Fruit fly (Drosophila melanogaster) Kc167 (cell line): ENCODE data around the gene CG32573.

Experiments
- Myc ChIP-seq: fragments of >200 bp; optimal IDR thresholded peaks from 2 replicates; lab custom pipeline; 2017; ENCODE audit warnings: missing external identifiers
- Sin3A ChIP-seq: fragments of >200 bp; optimal IDR thresholded peaks from 2 replicates; lab custom pipeline; 2018; ENCODE audit warnings: missing external identifiers
- h ChIP-seq: fragments of >200 bp; optimal IDR thresholded peaks from 3 replicates; lab custom pipeline; 2018; ENCODE audit warnings: missing external identifiers
- insv ChIP-seq: fragments of >200 bp; optimal IDR thresholded peaks from 3 replicates; lab custom pipeline; 2018; ENCODE audit warnings: missing external identifiers
- psq ChIP-seq: fragments of >200 bp; optimal IDR thresholded peaks from 2 replicates; lab custom pipeline; 2017; ENCODE audit warnings: missing external identifiers
- ttk ChIP-seq: sonication (Bioruptor generic); optimal IDR thresholded peaks from 2 replicates; lab custom pipeline; 2017; ENCODE audit warnings: missing external identifiers

CG32573 gene

DNA sequence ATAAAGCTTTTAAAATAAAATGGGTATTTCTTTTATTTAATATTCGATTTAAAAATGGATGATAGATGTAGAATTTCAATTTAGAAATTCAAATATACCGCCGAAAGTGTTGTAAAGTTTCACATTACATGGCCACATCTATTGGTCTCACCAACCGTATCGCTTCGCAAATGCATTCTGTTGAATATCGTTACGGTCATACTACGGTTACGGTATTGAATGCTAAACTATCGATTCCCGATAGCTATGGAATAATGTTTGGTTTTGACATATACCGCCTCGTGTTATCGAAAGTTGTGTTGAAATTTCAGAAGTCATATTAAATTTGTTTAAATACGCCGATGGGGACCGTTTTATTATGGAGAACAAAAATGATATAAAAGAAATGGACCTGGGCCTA, at the start of gene CG32573, which contains the start of gene CG42512:
Gene CG32573, plus strand, starts transcription at position 279 of the 400 bp plus-strand sequence.
Gene CG42512, plus strand, starts transcription at position 279 of the 400 bp plus-strand sequence.
- no peak for TF ChIP-seq ttk (lab: Kevin White, UChicago)
- no peak for TF ChIP-seq Myc (lab: Kevin White, UChicago)
- no peak for TF ChIP-seq psq
- no peak for TF ChIP-seq insv
- TF ChIP-seq Sin3A (lab: Kevin White, UChicago) = no peak
- no peak for TF ChIP-seq h (lab: Kevin White, UChicago)

DNA sequence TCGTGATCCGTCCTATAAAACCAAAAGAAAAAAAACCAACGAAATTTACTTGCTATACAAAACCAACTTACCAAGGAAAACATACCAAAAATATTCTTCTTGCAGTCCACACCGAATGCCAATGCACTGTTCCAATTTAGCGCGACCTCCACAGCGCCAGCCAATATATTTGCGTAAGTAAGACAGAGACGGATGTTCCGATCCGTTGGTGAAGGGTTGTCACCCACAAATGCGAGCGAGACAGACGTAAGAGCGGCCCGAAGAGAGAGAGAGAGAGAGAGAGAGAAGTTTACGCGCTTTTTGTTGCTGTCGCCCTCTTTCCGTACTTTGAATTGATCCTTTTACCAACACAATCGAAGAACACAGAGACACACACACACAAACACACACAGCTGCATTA, 43.3 kb upstream of the CG32573 start:
- no peak for TF ChIP-seq insv
- TF ChIP-seq ttk (lab: Kevin White, UChicago) = no peak
- no peak for TF ChIP-seq psq
- no peak for TF ChIP-seq Sin3A (lab: Kevin White, UChicago)
- TF ChIP-seq Myc (lab: Kevin White, UChicago) = no peak
- no peak for TF ChIP-seq h (lab: Kevin White, UChicago)

DNA sequence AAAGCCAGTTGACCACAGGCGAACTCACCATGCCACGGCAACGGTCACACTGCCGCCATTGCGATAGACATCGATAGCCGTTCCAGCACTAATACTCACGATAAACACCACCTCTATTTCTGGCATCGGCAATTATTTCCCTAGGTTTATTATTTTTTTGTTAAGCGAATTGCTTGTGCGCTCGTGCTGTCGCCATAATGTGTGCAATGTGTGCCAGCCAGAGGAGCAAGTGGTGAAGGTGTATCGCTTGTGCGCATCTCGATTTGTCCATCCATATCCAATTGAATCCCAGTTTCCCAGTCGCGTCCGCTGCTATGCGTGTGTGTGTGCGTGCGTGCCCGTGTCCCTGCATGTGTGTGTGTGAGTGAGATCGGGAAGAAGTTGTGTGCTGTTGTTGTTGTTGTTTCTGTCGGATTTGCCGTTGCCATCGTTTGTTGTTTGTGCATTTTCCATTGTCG, 40.5 kb upstream of the CG32573 start, which contains the start of gene mbt:
Gene mbt, plus strand, starts transcription at position 85 of the 458 bp plus-strand sequence.
- no peak for TF ChIP-seq ttk (lab: Kevin White, UChicago)
- no peak for TF ChIP-seq Myc (lab: Kevin White, UChicago)
- no peak for TF ChIP-seq insv
- no peak for TF ChIP-seq h (lab: Kevin White, UChicago)
- TF ChIP-seq Sin3A (lab: Kevin White, UChicago) = no peak
- no peak for TF ChIP-seq psq

DNA sequence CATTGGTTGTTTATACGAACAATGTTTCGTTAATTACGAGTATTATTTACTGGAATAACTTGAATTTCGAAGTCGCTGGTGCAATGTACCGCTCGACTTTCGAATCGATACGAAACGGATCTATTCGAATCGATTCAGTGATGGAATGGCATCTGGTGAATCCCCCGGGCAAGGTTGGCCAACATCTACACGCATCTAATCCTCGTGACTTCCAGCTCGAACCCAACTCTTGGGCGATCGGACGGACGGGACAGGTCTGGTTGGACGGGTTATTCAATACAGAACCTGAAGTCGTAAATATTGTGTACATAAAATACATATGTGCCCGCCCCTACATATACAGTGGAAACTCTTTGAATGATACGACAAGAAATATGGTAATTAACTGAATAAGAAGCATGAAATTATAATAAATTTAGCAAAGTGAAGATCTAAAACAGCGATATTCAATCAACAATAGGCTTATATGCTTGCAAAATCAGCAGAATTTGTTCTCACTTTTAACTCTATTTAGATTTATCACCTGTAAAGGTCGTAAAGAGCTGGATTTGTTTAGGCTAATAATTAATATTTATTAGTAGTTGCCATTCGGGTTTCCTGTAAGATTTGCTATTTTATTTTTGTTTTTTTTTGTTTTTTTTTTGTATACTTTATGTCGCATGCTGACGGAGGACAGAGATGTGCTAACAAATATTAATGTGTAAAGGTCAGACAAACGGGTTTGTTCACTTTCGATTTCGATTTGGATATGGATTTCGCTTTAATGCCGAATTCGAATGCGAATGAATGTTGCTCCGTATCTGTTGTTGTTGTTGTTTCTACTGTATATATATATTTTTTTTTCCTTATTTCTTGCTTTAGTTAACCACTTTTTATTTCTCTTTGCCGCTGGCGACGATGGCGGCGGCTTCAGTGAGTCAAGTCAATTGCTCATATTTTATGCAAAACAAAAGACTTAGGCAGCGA, 34.1 kb upstream of the CG32573 start:
- TF ChIP-seq psq (no peak), ttk (lab: Kevin White, UChicago) (no peak), Sin3A (lab: Kevin White, UChicago) (no peak)

DNA sequence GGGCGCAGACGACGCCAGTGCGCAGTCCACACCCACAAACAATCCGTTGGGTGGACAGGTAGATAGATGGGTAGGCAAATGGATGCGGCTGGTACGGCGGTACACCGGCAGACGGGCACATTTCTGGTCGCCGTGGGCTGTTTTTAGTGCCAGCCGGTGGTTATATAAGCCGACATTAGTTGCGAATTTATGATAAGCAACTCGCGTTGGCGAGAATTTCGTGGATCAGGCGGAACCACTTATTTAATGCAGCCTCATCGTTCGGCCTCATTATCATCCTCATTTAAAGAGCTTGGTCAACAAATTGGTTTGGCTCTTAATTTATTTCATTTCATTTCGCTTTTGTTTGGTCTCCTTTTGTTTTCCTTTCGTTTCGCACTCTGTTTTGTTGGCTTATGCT, 32.5 kb upstream of the CG32573 start:
- TF ChIP-seq Sin3A (lab: Kevin White, UChicago) (no peak), ttk (lab: Kevin White, UChicago) (no peak), Myc (lab: Kevin White, UChicago) (no peak), h (lab: Kevin White, UChicago) (no peak), psq (no peak), insv (no peak)

DNA sequence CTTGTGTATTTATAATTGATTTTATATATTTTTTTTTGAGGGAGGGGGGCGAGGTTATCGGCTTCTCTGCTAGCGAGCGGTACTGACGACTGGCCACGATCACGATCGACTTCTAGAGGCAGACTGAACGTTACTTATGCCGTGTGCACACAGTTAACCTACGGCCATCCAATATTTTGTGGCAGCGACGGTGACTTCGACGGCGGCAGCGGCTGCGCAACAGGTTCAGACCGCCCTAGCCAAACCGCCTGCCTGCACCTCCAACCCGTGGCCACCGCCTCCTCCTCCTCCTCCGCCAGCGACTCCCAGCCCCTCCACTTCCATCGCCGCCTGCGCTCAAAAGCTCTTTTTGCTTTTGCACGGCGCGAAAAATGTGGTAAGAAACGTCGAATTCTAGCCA, 29.7 kb upstream of the CG32573 start, which contains the start of gene CG9782:
Gene CG9782, minus strand, starts transcription at position 128 of the 400 bp plus-strand sequence.
- TF ChIP-seq h (lab: Kevin White, UChicago) = no peak
- no peak for TF ChIP-seq insv
- TF ChIP-seq Myc (lab: Kevin White, UChicago) = no peak
- no peak for TF ChIP-seq psq
- no peak for TF ChIP-seq ttk (lab: Kevin White, UChicago)
- TF ChIP-seq Sin3A (lab: Kevin White, UChicago) = no peak

DNA sequence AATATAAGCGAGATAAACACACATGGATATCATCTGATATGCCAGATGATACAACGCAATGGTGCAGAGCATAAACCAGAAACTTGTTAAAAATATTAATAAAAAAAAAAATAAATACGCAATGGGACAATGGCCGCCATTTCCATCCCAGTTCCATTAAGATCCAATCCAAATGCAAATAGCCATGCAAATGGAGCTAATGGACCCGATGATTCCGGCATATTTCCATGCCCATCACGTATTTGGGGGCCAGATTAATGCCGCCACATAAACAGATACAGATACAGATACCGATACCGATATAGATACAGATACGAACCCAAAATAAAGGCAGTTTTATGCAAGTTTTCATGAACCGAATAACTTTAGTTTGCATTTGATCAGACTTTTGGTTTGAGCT, 27.7 kb upstream of the CG32573 start:
- TF ChIP-seq Myc (lab: Kevin White, UChicago) (no peak), psq (no peak), ttk (lab: Kevin White, UChicago) (no peak), h (lab: Kevin White, UChicago) (no peak), Sin3A (lab: Kevin White, UChicago) (no peak), insv (no peak)

DNA sequence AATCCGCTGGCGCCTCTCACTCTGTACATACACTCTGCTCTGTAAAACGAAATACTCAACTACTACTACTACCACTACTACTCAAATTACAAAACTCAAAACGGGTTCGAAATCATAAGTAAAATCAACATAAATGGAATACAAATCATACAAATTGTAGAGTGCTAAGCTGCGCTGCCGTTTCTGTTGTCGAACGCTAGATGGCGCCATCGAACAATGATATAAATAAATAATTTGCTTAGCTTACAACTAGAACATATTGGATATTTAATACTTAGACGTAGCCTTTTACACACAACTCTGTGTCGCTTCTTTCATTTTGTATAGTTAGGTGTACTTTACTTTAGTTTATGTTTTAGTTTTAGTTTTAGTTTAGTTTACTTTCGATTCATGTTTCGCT, 26.7 kb upstream of the CG32573 start:
- TF ChIP-seq insv = no peak
- TF ChIP-seq Sin3A (lab: Kevin White, UChicago) = no peak
- no peak for TF ChIP-seq h (lab: Kevin White, UChicago)
- no peak for TF ChIP-seq Myc (lab: Kevin White, UChicago)

DNA sequence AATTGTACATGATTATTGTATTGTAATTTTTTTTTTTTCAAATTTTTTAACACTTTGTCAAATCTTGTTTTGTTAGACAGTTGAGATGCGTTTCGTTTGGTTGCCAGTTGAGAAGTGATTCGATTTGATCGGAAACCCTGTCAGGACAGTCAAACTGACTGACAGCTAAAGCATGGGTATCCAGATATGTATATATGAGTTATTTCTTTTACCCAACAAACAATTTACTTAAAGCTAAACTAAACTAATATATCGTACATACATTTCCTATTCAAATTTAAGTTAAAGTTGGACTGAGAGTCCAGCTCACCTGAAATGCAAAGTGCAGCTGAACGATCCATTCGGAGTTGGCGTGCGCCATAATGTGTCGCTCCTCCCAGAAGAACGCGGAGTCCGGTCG, 19.0 kb upstream of the CG32573 start, which contains the start of gene CG9777:
Gene CG9777, minus strand, starts transcription at position 101 of the 400 bp plus-strand sequence.
- TF ChIP-seq h (lab: Kevin White, UChicago) (no peak), insv (no peak), Myc (lab: Kevin White, UChicago) (no peak), psq (no peak), Sin3A (lab: Kevin White, UChicago) (no peak), ttk (lab: Kevin White, UChicago) (no peak)

DNA sequence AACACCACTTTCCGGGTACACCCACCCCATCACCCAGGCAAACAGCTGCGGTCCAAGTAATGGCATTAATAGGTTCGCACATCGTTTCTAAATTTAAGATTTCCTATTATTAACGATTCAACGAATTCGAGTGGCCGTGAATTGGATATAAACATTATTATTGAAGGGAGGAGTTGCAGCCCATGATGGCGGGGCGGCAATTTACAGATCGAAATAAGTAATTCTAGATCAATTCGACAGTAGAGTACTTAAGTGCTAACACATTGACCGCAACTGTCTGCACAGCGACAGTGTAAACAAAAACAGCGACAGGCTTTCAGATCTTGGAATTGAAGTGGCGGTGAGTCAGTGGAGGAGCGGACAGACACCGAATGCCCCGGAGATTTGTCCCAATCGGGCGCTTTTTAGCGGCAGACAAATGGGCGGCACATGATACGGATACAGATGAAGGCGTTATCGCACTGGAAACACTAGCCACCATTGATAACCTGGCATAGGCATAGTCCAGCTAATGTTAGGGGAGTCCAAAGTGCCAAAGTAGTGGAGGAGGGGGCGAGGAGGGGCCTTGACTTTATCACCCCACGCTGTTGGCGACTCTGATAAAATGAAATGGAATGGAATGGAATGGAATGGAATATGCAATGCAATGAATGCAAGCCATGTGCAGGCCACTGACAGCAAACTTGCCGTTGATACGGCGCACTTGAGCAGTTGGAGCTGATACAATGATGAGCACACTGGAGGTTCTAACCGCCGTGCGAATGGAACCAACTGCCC, 17.8 kb upstream of the CG32573 start:
- no peak for TF ChIP-seq insv
- no peak for TF ChIP-seq Myc (lab: Kevin White, UChicago)
- no peak for TF ChIP-seq psq
- no peak for TF ChIP-seq h (lab: Kevin White, UChicago)
- TF ChIP-seq ttk (lab: Kevin White, UChicago) = no peak
- TF ChIP-seq Sin3A (lab: Kevin White, UChicago) = no peak

DNA sequence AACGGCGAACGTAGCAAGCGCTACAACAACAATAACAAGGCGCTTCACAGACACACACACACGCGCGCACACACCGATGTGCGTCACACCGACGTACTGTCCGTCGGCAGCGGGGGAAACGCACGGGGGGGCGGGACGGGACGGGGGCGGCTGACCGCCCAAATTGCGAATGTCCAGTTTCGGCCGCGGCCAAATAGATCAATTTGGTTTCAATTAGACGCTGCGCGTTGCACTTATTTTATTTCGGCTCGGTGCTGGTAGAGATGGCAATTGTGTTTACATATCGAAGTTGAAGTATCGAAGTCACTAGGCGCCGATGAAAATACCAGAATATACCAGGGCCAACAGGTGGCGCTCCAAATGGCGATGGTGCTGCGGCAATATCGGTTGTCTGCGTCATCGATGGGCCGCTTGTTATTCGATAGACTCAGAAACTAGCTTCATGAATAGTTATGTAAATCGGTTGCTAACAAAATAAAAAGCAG, 14.0 kb upstream of the CG32573 start, which contains the start of gene Rok:
Gene Rok, minus strand, starts transcription at position 309 of the 485 bp plus-strand sequence.
- TF ChIP-seq h (lab: Kevin White, UChicago) (no peak), insv (no peak), Myc (lab: Kevin White, UChicago) (no peak), ttk (lab: Kevin White, UChicago) (no peak), psq (no peak), Sin3A (lab: Kevin White, UChicago) (no peak)
